Worm (Caenorhabditis elegans): Measurements from ENCODE around the gene clc-9.

clc-9 gene

DNA sequence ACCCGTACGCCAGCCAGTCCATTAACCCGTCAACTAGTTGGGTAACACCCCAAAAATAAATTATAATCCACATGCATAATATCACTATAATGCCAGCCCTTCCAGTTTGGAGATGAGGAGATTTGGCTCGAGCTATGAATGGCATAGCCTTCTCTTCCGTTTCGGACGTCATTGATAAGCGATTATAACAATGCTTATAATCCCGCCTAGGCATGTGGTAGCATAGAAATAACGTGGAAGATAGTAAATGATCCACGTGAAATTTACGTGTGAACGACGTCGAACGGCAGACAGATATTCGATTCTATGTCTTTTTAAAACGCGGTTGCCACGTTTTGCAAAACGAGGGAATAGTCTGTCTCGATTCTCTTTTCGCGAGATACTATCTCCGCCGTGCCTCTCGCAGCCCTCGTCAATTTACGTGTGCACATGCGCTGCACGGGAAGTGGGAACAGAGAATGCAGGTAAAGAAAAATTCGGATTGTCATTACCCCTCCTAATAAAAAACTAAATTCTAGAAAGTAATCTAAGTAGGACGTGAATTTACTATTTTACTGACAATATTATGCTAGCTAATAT, 36.1 kb downstream of the clc-9 start:
- TF ChIP-seq peb-1 (tag; optimal IDR thresholded peaks at IDR 0.05) (no peak), alr-1 (tag; optimal IDR thresholded peaks at IDR 0.05) (no peak), ZK546.5 (tag; optimal IDR thresholded peaks at IDR 0.05) (no peak), nhr-10 (tag; optimal IDR thresholded peaks at IDR 0.05) (no peak), F13H6.1 (tag; optimal IDR thresholded peaks at IDR 0.05) (no peak), nhr-11 (tag; optimal IDR thresholded peaks at IDR 0.05) (no peak), ztf-11 (tag; optimal IDR thresholded peaks at IDR 0.05) (no peak), nhr-237 (tag; optimal IDR thresholded peaks at IDR 0.05) (no peak), gmeb-1 (tag; optimal IDR thresholded peaks at IDR 0.05) (peak; percentile 20), lin-11 (tag; optimal IDR thresholded peaks at IDR 0.05) (no peak), unc-39 (tag; optimal IDR thresholded peaks at IDR 0.05) (no peak), mab-5 (tag; optimal IDR thresholded peaks at IDR 0.05) (no peak), nhr-129 (tag; optimal IDR thresholded peaks at IDR 0.05) (peak; percentile 42), mdl-1 (tag; optimal IDR thresholded peaks at IDR 0.05) (no peak), blmp-1 (tag; optimal IDR thresholded peaks at IDR 0.05; ENCODE audit: insufficient read depth) (no peak), crh-2 (tag; optimal IDR thresholded peaks at IDR 0.05) (peak; percentile 52), elt-1 (tag; optimal IDR thresholded peaks at IDR 0.05) (no peak), Y55F3AM.14 (GFP tag; optimal IDR thresholded peaks at IDR 0.05) (no peak), ama-1 (optimal IDR thresholded peaks at IDR 0.05) (no peak), ztf-4 (tag; optimal IDR thresholded peaks at IDR 0.05) (no peak), unc-62 (GFP tag; optimal IDR thresholded peaks at IDR 0.05) (no peak), egl-27 (tag; optimal IDR thresholded peaks at IDR 0.05) (no peak), lin-39 (tag; optimal IDR thresholded peaks at IDR 0.05) (no peak), C34F6.9 (tag; optimal IDR thresholded peaks at IDR 0.05) (peak; percentile 13), dmd-4 (tag; optimal IDR thresholded peaks at IDR 0.05) (no peak), aly-2 (tag; optimal IDR thresholded peaks at IDR 0.05) (no peak), ceh-16 (tag; optimal IDR thresholded peaks at IDR 0.05) (no peak)

DNA sequence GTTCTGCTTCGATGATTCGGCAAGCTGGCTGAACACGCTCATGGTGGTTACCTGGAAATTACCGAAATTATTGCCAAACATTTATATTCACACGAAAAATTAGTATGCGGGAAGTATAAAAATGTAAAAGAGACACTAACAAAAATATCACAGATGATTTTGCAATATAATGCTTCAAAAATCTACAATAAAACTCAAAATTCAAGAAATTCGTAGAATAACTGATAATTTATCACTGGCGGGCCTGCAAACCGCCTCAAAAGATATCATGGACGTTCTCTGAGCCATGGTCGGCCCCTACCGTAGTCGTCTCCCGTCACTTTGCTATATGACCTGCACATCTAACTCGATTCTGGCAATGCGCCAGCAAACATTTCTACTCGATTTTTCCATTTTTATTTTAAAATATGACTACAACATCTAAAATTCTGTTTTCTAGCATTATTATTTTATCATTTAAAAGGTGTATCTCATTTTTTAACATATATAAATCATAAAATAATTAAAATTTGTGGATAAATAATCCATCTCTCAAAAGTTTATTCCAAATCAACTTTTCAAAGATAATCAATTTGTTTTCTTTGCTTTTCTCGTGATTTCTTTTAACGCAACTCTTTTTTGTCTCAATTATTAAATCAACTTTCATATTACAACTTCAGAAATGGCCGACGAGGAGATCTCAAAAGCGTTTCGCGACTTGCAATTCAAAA, 36.9 kb downstream of the clc-9 start, which contains the start of the genes F01G4.6 and pfd-1:
Gene F01G4.6 (minus strand): TSS at position 51 of the 710 bp plus-strand sequence.
Gene pfd-1 (plus strand): TSS at position 660 of the 710 bp plus-strand sequence.
- peak; percentile 94 for TF ChIP-seq ztf-4 (tag; optimal IDR thresholded peaks at IDR 0.05)
- TF ChIP-seq sem-4 (tag; optimal IDR thresholded peaks at IDR 0.05): peak; percentile 92
- TF ChIP-seq aly-2 (tag; optimal IDR thresholded peaks at IDR 0.05): no peak
- peak; percentile 53 for TF ChIP-seq R02D3.7 (tag; optimal IDR thresholded peaks at IDR 0.05)
- TF ChIP-seq dmd-4 (tag; optimal IDR thresholded peaks at IDR 0.05): no peak
- TF ChIP-seq sma-3 (GFP tag; optimal IDR thresholded peaks at IDR 0.05): peak; percentile 96
- TF ChIP-seq unc-55 (GFP tag; optimal IDR thresholded peaks at IDR 0.05): peak; percentile 98
- no peak for TF ChIP-seq unc-62 (GFP tag; optimal IDR thresholded peaks at IDR 0.05)
- peak; percentile 98 for TF ChIP-seq zag-1 (tag; optimal IDR thresholded peaks at IDR 0.05)
- TF ChIP-seq nhr-237 (tag; optimal IDR thresholded peaks at IDR 0.05): peak; percentile 49
- TF ChIP-seq ZK546.5 (tag; optimal IDR thresholded peaks at IDR 0.05): peak; percentile 98
- TF ChIP-seq skn-1 (tag; optimal IDR thresholded peaks at IDR 0.05): peak; percentile 62
- TF ChIP-seq mdl-1 (tag; optimal IDR thresholded peaks at IDR 0.05): peak; percentile 50 to 65
- peak; percentile 95 for TF ChIP-seq lin-11 (tag; optimal IDR thresholded peaks at IDR 0.05)
- TF ChIP-seq Y55F3AM.14 (GFP tag; optimal IDR thresholded peaks at IDR 0.05): peak; percentile 76
- TF ChIP-seq nhr-23 (tag; optimal IDR thresholded peaks at IDR 0.05): no peak
- peak; percentile 93 for TF ChIP-seq nhr-25 (tag; optimal IDR thresholded peaks at IDR 0.05)
- peak; percentile 91 for TF ChIP-seq F13H6.1 (tag; optimal IDR thresholded peaks at IDR 0.05)
- TF ChIP-seq peb-1 (tag; optimal IDR thresholded peaks at IDR 0.05): no peak
- peak; percentile 72 for TF ChIP-seq snpc-4 (tag; optimal IDR thresholded peaks at IDR 0.05)
- TF ChIP-seq blmp-1 (tag; optimal IDR thresholded peaks at IDR 0.05; ENCODE audit: insufficient read depth): peak; percentile 76
- peak; percentile 81 for TF ChIP-seq fos-1 (tag; optimal IDR thresholded peaks at IDR 0.05)
- peak; percentile 31 for TF ChIP-seq ceh-16 (tag; optimal IDR thresholded peaks at IDR 0.05)
- peak; percentile 96 for TF ChIP-seq lin-13 (GFP tag; optimal IDR thresholded peaks at IDR 0.05)
- peak; percentile 69 for TF ChIP-seq nhr-10 (tag; optimal IDR thresholded peaks at IDR 0.05)
- TF ChIP-seq sma-9 (GFP tag; optimal IDR thresholded peaks at IDR 0.05): peak; percentile 95
- TF ChIP-seq sma-9 (tag; optimal IDR thresholded peaks at IDR 0.05): no peak
- peak; percentile 92 for TF ChIP-seq nhr-21 (tag; optimal IDR thresholded peaks at IDR 0.05)
- TF ChIP-seq mab-5 (tag; optimal IDR thresholded peaks at IDR 0.05): peak; percentile 73
- no peak for TF ChIP-seq mbf-1 (tag; optimal IDR thresholded peaks at IDR 0.05)
- TF ChIP-seq nhr-6 (tag; optimal IDR thresholded peaks at IDR 0.05): peak; percentile 92
- TF ChIP-seq nhr-11 (tag; optimal IDR thresholded peaks at IDR 0.05): no peak
- no peak for TF ChIP-seq lin-39 (tag; optimal IDR thresholded peaks at IDR 0.05)
- peak; percentile 91 for TF ChIP-seq gmeb-1 (tag; optimal IDR thresholded peaks at IDR 0.05)
- peak; percentile 36 for TF ChIP-seq ama-1 (optimal IDR thresholded peaks at IDR 0.05)
- TF ChIP-seq C34F6.9 (tag; optimal IDR thresholded peaks at IDR 0.05): peak; percentile 93
- peak; percentile 86 for TF ChIP-seq egl-27 (tag; optimal IDR thresholded peaks at IDR 0.05)
- peak; percentile 97 for TF ChIP-seq crh-2 (tag; optimal IDR thresholded peaks at IDR 0.05)
- TF ChIP-seq lsy-2 (tag; optimal IDR thresholded peaks at IDR 0.05): peak; percentile 97 to 99
- TF ChIP-seq nhr-129 (tag; optimal IDR thresholded peaks at IDR 0.05): peak; percentile 91
- TF ChIP-seq ztf-11 (tag; optimal IDR thresholded peaks at IDR 0.05): no peak
- TF ChIP-seq ceh-82 (tag; optimal IDR thresholded peaks at IDR 0.05): peak; percentile 80
